Worm (Caenorhabditis elegans): Measurements from ENCODE around the gene twk-9.

twk-9 gene

ce11 chrIV:9706704-9707197 lies 13.8 kb downstream of the twk-9 start, which contains the start of the genes dcaf-1 and dph-3:
Gene dcaf-1 (minus strand): TSS chrIV:9706723.
Gene dph-3 (plus strand): TSS chrIV:9707147.
- TF ChIP-seq tbx-37 (GFP tag; conservative IDR thresholded peaks at IDR 0.05): no peak
- no peak for TF ChIP-seq hmbx-1 (tag; optimal IDR thresholded peaks at IDR 0.05)
- TF ChIP-seq hmg-4 (GFP tag; optimal IDR thresholded peaks at IDR 0.05): no peak
- TF ChIP-seq pes-1 (GFP tag; IDR thresholded peaks at IDR 0.05): no peak

- TF ChIP-seq scrt-1 (GFP tag; IDR thresholded peaks at IDR 0.05) (no peak), ets-7 (tag; optimal IDR thresholded peaks at IDR 0.05) (no peak), ceh-36 (tag; optimal IDR thresholded peaks at IDR 0.05) (no peak), hmbx-1 (tag; optimal IDR thresholded peaks at IDR 0.05) (no peak), aly-1 (tag; optimal IDR thresholded peaks at IDR 0.05) (no peak), hnd-1 (tag; optimal IDR thresholded peaks at IDR 0.05) (no peak), tbx-11 (GFP tag; IDR thresholded peaks at IDR 0.05) (no peak), B0310.2 (tag; optimal IDR thresholded peaks at IDR 0.05) (no peak), hmg-4 (GFP tag; optimal IDR thresholded peaks at IDR 0.05) (no peak), flt-1 (GFP tag; IDR thresholded peaks at IDR 0.05) (no peak), ama-1 (optimal IDR thresholded peaks at IDR 0.05) (no peak), pes-1 (GFP tag; IDR thresholded peaks at IDR 0.05) (no peak)
These were observed 16.2 kb downstream of the twk-9 start, which contains the start of gene ant-1.3 for ce11 chrIV:9709205-9709604. Gene ant-1.3 (minus strand): TSS chrIV:9709305.

DNA sequence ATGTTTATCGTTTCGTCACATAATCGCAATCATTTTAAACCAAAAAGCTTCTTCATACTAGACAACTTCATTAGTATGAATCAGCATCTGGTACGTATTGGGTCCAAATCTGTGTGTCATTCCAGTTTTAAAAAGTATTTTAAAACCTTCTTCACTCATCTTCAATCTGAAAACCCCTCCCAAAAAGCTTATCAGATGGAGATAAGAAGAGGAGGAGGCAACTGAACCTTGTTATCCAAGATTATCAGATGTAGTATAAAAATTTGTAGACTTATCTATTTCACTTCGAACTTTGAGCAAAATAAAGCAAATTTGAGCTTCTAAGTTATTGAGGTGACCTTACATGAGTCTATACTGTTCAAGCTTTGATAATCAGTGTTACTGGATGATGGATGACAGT lies 16.9 kb downstream of the twk-9 start, which contains the start of gene nhr-38:
Gene nhr-38 (plus strand): TSS at position 301 of the 400 bp plus-strand sequence.
- TF ChIP-seq hnd-1 (tag; optimal IDR thresholded peaks at IDR 0.05) (no peak), hmg-4 (GFP tag; optimal IDR thresholded peaks at IDR 0.05) (no peak), flt-1 (GFP tag; IDR thresholded peaks at IDR 0.05) (no peak), tra-4 (tag; optimal IDR thresholded peaks at IDR 0.05) (no peak), F13C5.2 (tag; optimal IDR thresholded peaks at IDR 0.05) (no peak), sea-1 (GFP tag; conservative IDR thresholded peaks at IDR 0.05) (no peak), ceh-13 (GFP tag; optimal IDR thresholded peaks at IDR 0.05) (no peak), ceh-36 (tag; optimal IDR thresholded peaks at IDR 0.05) (no peak), ets-7 (tag; optimal IDR thresholded peaks at IDR 0.05) (no peak), pes-1 (GFP tag; IDR thresholded peaks at IDR 0.05) (no peak)

DNA sequence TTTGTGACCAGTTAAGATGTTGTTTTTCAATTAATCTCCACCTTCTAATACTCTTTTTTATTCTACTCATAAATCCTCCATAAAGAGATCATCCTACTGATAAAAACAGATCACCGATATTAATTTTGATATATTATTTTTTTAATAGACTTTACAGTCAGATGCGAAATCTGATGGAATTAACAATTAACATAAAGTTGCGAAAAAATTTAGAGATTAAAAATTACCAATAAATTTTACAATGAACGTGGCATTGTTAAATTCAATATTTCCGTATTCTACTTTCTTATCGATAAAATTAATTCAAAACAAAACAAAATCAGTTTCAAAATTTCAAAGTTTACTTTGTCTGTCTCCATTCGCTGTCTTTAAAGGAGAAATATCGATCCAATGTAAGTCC lies 19.8 kb downstream of the twk-9 start, which contains the start of gene K01H12.4:
Gene K01H12.4 (plus strand): TSS at position 301 of the 400 bp plus-strand sequence.
- no peak for TF ChIP-seq ama-1 (optimal IDR thresholded peaks at IDR 0.05)
- TF ChIP-seq hmbx-1 (tag; optimal IDR thresholded peaks at IDR 0.05): no peak
- TF ChIP-seq tra-4 (tag; optimal IDR thresholded peaks at IDR 0.05): no peak

DNA sequence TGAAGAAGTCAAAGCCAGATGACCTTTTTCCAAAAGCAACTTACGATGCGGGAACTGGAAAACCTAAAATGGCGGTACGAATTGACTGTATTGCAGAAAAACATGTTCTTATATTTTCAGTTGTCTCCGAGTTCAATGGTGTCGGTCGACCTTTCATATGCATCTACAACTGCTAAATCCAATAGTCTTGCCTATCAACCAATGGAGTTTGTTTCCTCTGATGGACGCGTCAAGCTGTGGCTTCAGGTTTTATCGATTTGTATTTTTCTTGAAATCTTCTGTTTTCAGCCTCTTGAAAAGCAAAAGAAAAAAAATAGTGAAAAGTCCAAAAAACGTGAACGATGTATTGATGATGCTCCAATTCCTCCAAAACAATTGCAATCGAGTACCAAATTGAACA lies 21.3 kb downstream of the twk-9 start:
- no peak for TF ChIP-seq tra-4 (tag; optimal IDR thresholded peaks at IDR 0.05)
- no peak for TF ChIP-seq aly-1 (tag; optimal IDR thresholded peaks at IDR 0.05)
- no peak for TF ChIP-seq ceh-13 (GFP tag; optimal IDR thresholded peaks at IDR 0.05)
- no peak for TF ChIP-seq sea-1 (GFP tag; conservative IDR thresholded peaks at IDR 0.05)
- TF ChIP-seq F13C5.2 (tag; optimal IDR thresholded peaks at IDR 0.05): no peak
- no peak for TF ChIP-seq pes-1 (GFP tag; IDR thresholded peaks at IDR 0.05)
- no peak for TF ChIP-seq B0310.2 (tag; optimal IDR thresholded peaks at IDR 0.05)
- no peak for TF ChIP-seq ceh-36 (tag; optimal IDR thresholded peaks at IDR 0.05)

ce11 chrIV:9716490-9716889 lies 23.5 kb downstream of the twk-9 start:
- no peak for TF ChIP-seq flt-1 (GFP tag; IDR thresholded peaks at IDR 0.05)
- no peak for TF ChIP-seq tbx-37 (GFP tag; conservative IDR thresholded peaks at IDR 0.05)
- TF ChIP-seq B0310.2 (tag; optimal IDR thresholded peaks at IDR 0.05): no peak
- TF ChIP-seq ets-7 (tag; optimal IDR thresholded peaks at IDR 0.05): no peak
- TF ChIP-seq sea-1 (GFP tag; conservative IDR thresholded peaks at IDR 0.05): no peak
- TF ChIP-seq pes-1 (GFP tag; IDR thresholded peaks at IDR 0.05): no peak
- TF ChIP-seq tbx-11 (GFP tag; IDR thresholded peaks at IDR 0.05): no peak
- no peak for TF ChIP-seq ceh-36 (tag; optimal IDR thresholded peaks at IDR 0.05)
- no peak for TF ChIP-seq ama-1 (optimal IDR thresholded peaks at IDR 0.05)
- no peak for TF ChIP-seq ceh-13 (GFP tag; optimal IDR thresholded peaks at IDR 0.05)
- no peak for TF ChIP-seq scrt-1 (GFP tag; IDR thresholded peaks at IDR 0.05)
- TF ChIP-seq F13C5.2 (tag; optimal IDR thresholded peaks at IDR 0.05): no peak
- TF ChIP-seq hmbx-1 (tag; optimal IDR thresholded peaks at IDR 0.05): no peak
- TF ChIP-seq aly-1 (tag; optimal IDR thresholded peaks at IDR 0.05): no peak
- TF ChIP-seq hnd-1 (tag; optimal IDR thresholded peaks at IDR 0.05): no peak
- TF ChIP-seq tra-4 (tag; optimal IDR thresholded peaks at IDR 0.05): no peak
- no peak for TF ChIP-seq hmg-4 (GFP tag; optimal IDR thresholded peaks at IDR 0.05)

DNA sequence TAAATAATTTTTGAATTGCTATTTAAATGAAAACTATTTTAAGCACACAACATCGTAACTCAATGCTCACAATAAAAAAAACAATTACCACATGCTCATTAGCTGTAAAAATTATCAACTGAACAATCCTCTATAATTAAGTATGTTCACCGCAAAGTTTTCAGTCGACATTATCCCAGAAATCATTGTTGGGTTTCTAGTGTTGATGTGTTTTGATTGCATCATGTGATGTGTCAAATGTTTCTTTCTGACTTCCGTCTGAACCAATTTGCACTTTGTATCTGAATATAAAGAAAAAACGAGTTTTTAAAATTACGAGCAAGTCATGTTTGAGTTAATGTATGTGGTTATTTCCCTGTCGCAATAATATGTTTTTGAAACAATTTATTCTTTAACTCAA lies 24.9 kb downstream of the twk-9 start:
- no peak for TF ChIP-seq ceh-13 (GFP tag; optimal IDR thresholded peaks at IDR 0.05)
- no peak for TF ChIP-seq tbx-11 (GFP tag; IDR thresholded peaks at IDR 0.05)
- no peak for TF ChIP-seq hmg-4 (GFP tag; optimal IDR thresholded peaks at IDR 0.05)
- TF ChIP-seq pes-1 (GFP tag; IDR thresholded peaks at IDR 0.05): no peak
- no peak for TF ChIP-seq hmbx-1 (tag; optimal IDR thresholded peaks at IDR 0.05)
- no peak for TF ChIP-seq B0310.2 (tag; optimal IDR thresholded peaks at IDR 0.05)
- no peak for TF ChIP-seq F13C5.2 (tag; optimal IDR thresholded peaks at IDR 0.05)
- no peak for TF ChIP-seq sea-1 (GFP tag; conservative IDR thresholded peaks at IDR 0.05)
- TF ChIP-seq aly-1 (tag; optimal IDR thresholded peaks at IDR 0.05): no peak
- TF ChIP-seq tra-4 (tag; optimal IDR thresholded peaks at IDR 0.05): no peak
- no peak for TF ChIP-seq ama-1 (optimal IDR thresholded peaks at IDR 0.05)
- TF ChIP-seq flt-1 (GFP tag; IDR thresholded peaks at IDR 0.05): no peak
- no peak for TF ChIP-seq scrt-1 (GFP tag; IDR thresholded peaks at IDR 0.05)
- no peak for TF ChIP-seq ceh-36 (tag; optimal IDR thresholded peaks at IDR 0.05)
- TF ChIP-seq ets-7 (tag; optimal IDR thresholded peaks at IDR 0.05): no peak
- TF ChIP-seq hnd-1 (tag; optimal IDR thresholded peaks at IDR 0.05): no peak
- no peak for TF ChIP-seq tbx-37 (GFP tag; conservative IDR thresholded peaks at IDR 0.05)

- TF ChIP-seq flt-1 (GFP tag; IDR thresholded peaks at IDR 0.05): no peak
- TF ChIP-seq pes-1 (GFP tag; IDR thresholded peaks at IDR 0.05): no peak
- TF ChIP-seq aly-1 (tag; optimal IDR thresholded peaks at IDR 0.05): no peak
- no peak for TF ChIP-seq F13C5.2 (tag; optimal IDR thresholded peaks at IDR 0.05)
- TF ChIP-seq B0310.2 (tag; optimal IDR thresholded peaks at IDR 0.05): no peak
- TF ChIP-seq ama-1 (optimal IDR thresholded peaks at IDR 0.05): no peak
- TF ChIP-seq tbx-37 (GFP tag; conservative IDR thresholded peaks at IDR 0.05): no peak
- no peak for TF ChIP-seq ceh-13 (GFP tag; optimal IDR thresholded peaks at IDR 0.05)
- TF ChIP-seq hnd-1 (tag; optimal IDR thresholded peaks at IDR 0.05): no peak
- TF ChIP-seq hmg-4 (GFP tag; optimal IDR thresholded peaks at IDR 0.05): no peak
- TF ChIP-seq tbx-11 (GFP tag; IDR thresholded peaks at IDR 0.05): no peak
- TF ChIP-seq ets-7 (tag; optimal IDR thresholded peaks at IDR 0.05): no peak
- no peak for TF ChIP-seq sea-1 (GFP tag; conservative IDR thresholded peaks at IDR 0.05)
- TF ChIP-seq hmbx-1 (tag; optimal IDR thresholded peaks at IDR 0.05): no peak
- no peak for TF ChIP-seq ceh-36 (tag; optimal IDR thresholded peaks at IDR 0.05)
- TF ChIP-seq tra-4 (tag; optimal IDR thresholded peaks at IDR 0.05): no peak
These were observed 25.4 kb downstream of the twk-9 start for ce11 chrIV:9718396-9718795.

All from whole organism, early embryonic.